Worm (Caenorhabditis elegans) whole organism, mixed stage, embryonic: ENCODE data around the gene pod-2.

ENCODE experiments used
- M03D4.4 ChIP-seq: sonication (generic microtip); optimal IDR thresholded peaks from 2 replicates; lab custom pipeline; 2017; ENCODE audit warnings: mild to moderate bottlenecking, missing genetic modification characterization, missing compliant biosample characterization
- bed-3 ChIP-seq: fragments of 200-800 bp; sonication (Bioruptor generic); optimal IDR thresholded peaks from 3 replicates; lab custom pipeline; 2018; ENCODE audit warnings: mild to moderate bottlenecking, missing genetic modification characterization, moderate library complexity, missing compliant biosample characterization
- blmp-1 ChIP-seq: fragments of 150-350 bp; optimal IDR thresholded peaks from 2 replicates; lab custom pipeline; 2014; ENCODE audit warnings: missing biosample characterization, missing genetic modification characterization
- ceh-39 ChIP-seq: fragments of 150-350 bp; optimal IDR thresholded peaks from 2 replicates; lab custom pipeline; 2014; ENCODE audit warnings: missing biosample characterization, missing genetic modification characterization
- ceh-43 ChIP-seq: fragments of 200-800 bp; sonication (Bioruptor generic); optimal IDR thresholded peaks from 2 replicates; lab custom pipeline; 2018; ENCODE audit warnings: mild to moderate bottlenecking, missing genetic modification characterization, moderate library complexity, missing compliant biosample characterization
- ceh-83 ChIP-seq: fragments of 200-800 bp; sonication (Bioruptor generic); optimal IDR thresholded peaks from 2 replicates; lab custom pipeline; 2018; ENCODE audit warnings: mild to moderate bottlenecking, missing genetic modification characterization, missing compliant biosample characterization
- ces-1 ChIP-seq: fragments of 150-350 bp; optimal IDR thresholded peaks from 2 replicates; lab custom pipeline; 2014; ENCODE audit warnings: missing biosample characterization, missing genetic modification reagents, missing genetic modification characterization
- cnd-1 ChIP-seq: fragments of 200-800 bp; sonication (Bioruptor generic); optimal IDR thresholded peaks from 2 replicates; lab custom pipeline; 2018; ENCODE audit warnings: mild to moderate bottlenecking, missing genetic modification characterization, missing compliant biosample characterization
- drap-1 ChIP-seq: fragments of 200-800 bp; sonication (Bioruptor generic); optimal IDR thresholded peaks from 3 replicates; lab custom pipeline; 2018; ENCODE audit warnings: mild to moderate bottlenecking, missing genetic modification characterization, missing compliant biosample characterization
- elt-1 ChIP-seq: sonication (generic microtip); optimal IDR thresholded peaks from 2 replicates; lab custom pipeline; 2017; ENCODE audit warnings: missing genetic modification characterization, mild to moderate bottlenecking, missing compliant biosample characterization, antibody characterized with exemption, moderate library complexity, borderline replicate concordance; ENCODE audit not compliant: insufficient read depth
- flh-1 ChIP-seq: fragments of 200-800 bp; sonication (Bioruptor generic); optimal IDR thresholded peaks from 2 replicates; lab custom pipeline; 2018; ENCODE audit warnings: mild to moderate bottlenecking, missing genetic modification characterization, moderate library complexity, missing compliant biosample characterization
- ham-2 ChIP-seq: fragments of 200-800 bp; sonication (Bioruptor generic); optimal IDR thresholded peaks from 2 replicates; lab custom pipeline; 2018; ENCODE audit warnings: mild to moderate bottlenecking, missing genetic modification characterization, missing compliant biosample characterization
- hlh-1 ChIP-seq: fragments of 150-350 bp; optimal IDR thresholded peaks from 2 replicates; lab custom pipeline; 2014; ENCODE audit warnings: missing biosample characterization, missing genetic modification reagents, missing genetic modification characterization
- lin-13 ChIP-seq: fragments of 150-350 bp; optimal IDR thresholded peaks from 2 replicates; lab custom pipeline; 2014; ENCODE audit warnings: missing biosample characterization, missing genetic modification characterization
- lin-32 ChIP-seq: fragments of 200-800 bp; sonication (Bioruptor generic); optimal IDR thresholded peaks from 2 replicates; lab custom pipeline; 2018; ENCODE audit warnings: mild to moderate bottlenecking, missing genetic modification characterization, missing compliant biosample characterization
- lsy-2 ChIP-seq: fragments of 150-350 bp; optimal IDR thresholded peaks from 2 replicates; lab custom pipeline; 2014; ENCODE audit warnings: missing biosample characterization, missing genetic modification characterization
- mab-5 ChIP-seq: fragments of 150-350 bp; optimal IDR thresholded peaks from 2 replicates; lab custom pipeline; 2014; ENCODE audit warnings: missing biosample characterization, missing genetic modification characterization
- mep-1 ChIP-seq: fragments of 150-350 bp; optimal IDR thresholded peaks from 2 replicates; lab custom pipeline; 2017; ENCODE audit warnings: missing biosample characterization, missing genetic modification reagents, missing genetic modification characterization, inconsistent platforms
- mls-2 ChIP-seq: sonication (generic microtip); optimal IDR thresholded peaks from 2 replicates; lab custom pipeline; 2016; ENCODE audit warnings: mild to moderate bottlenecking, missing genetic modification characterization, moderate library complexity, missing compliant biosample characterization
- nhr-12 ChIP-seq: fragments of 150-350 bp; optimal IDR thresholded peaks from 2 replicates; lab custom pipeline; 2014; ENCODE audit warnings: missing biosample characterization, missing genetic modification characterization
- nhr-2 ChIP-seq: fragments of 150-350 bp; optimal IDR thresholded peaks from 2 replicates; lab custom pipeline; 2014; ENCODE audit warnings: missing biosample characterization, missing genetic modification characterization
- nhr-237 ChIP-seq: fragments of 150-350 bp; optimal IDR thresholded peaks from 2 replicates; lab custom pipeline; 2014; ENCODE audit warnings: missing biosample characterization, missing genetic modification characterization
- nhr-28 ChIP-seq: fragments of 150-350 bp; optimal IDR thresholded peaks from 2 replicates; lab custom pipeline; 2014; ENCODE audit warnings: missing biosample characterization, missing genetic modification characterization
- pha-4 ChIP-seq: fragments of 150-350 bp; optimal IDR thresholded peaks from 2 replicates; lab custom pipeline; 2018; ENCODE audit warnings: missing biosample characterization, missing genetic modification reagents, missing genetic modification characterization
- sem-2 ChIP-seq: fragments of 200-800 bp; sonication (Bioruptor generic); optimal IDR thresholded peaks from 2 replicates; lab custom pipeline; 2018; ENCODE audit warnings: mild to moderate bottlenecking, missing genetic modification characterization, missing compliant biosample characterization
- sptf-1 ChIP-seq: sonication (generic microtip); optimal IDR thresholded peaks from 2 replicates; lab custom pipeline; 2017; ENCODE audit warnings: mild to moderate bottlenecking, missing genetic modification characterization, moderate library complexity, missing compliant biosample characterization
- tbx-8 ChIP-seq: fragments of 200-800 bp; sonication (Bioruptor generic); optimal IDR thresholded peaks from 2 replicates; lab custom pipeline; 2018; ENCODE audit warnings: mild to moderate bottlenecking, missing genetic modification characterization, moderate library complexity, missing compliant biosample characterization
- unc-39 ChIP-seq: fragments of 150-350 bp; optimal IDR thresholded peaks from 2 replicates; lab custom pipeline; 2014; ENCODE audit warnings: missing biosample characterization, missing genetic modification characterization
- unc-62 ChIP-seq: fragments of 150-350 bp; optimal IDR thresholded peaks from 2 replicates; lab custom pipeline; 2014; ENCODE audit warnings: missing biosample characterization, missing genetic modification reagents, missing genetic modification characterization
- zip-8 ChIP-seq: fragments of 150-350 bp; optimal IDR thresholded peaks from 2 replicates; lab custom pipeline; 2014; ENCODE audit warnings: missing biosample characterization, missing genetic modification characterization
- ztf-11 ChIP-seq: fragments of 150-350 bp; optimal IDR thresholded peaks from 2 replicates; lab custom pipeline; 2014; ENCODE audit warnings: missing biosample characterization, missing genetic modification characterization

Gene pod-2

DNA sequence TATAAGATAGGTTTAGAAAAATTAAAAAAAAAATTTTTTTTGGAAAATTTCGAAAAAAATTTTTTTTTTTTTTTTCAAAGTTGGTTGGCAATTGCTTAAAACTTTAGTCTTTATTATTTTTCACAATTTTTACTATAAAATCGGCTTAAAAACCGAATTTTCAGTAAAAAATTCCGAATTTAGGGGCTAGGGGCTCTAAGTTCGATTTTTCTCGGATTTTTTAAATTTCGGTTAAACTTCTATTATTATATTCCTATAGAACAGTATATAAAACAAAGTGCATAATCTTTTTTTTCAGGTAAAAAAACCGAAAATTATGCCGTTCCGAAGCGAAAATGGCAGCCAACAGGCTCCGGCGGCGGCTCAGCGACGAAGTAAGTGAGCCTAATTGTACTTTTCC is at the start of gene pod-2:
Gene pod-2, plus strand, starts transcription at position 301 of the 400 bp plus-strand sequence.
- TF ChIP-seq unc-62 (GFP tag; lab: Kevin White, UChicago) = no peak
- no peak for TF ChIP-seq bed-3
- TF ChIP-seq elt-1 = no peak
- TF ChIP-seq nhr-28 (tag; lab: Kevin White, UChicago) = no peak
- no peak for TF ChIP-seq lin-32 (GFP tag; lab: Kevin White, UChicago)
- no peak for TF ChIP-seq nhr-12
- no peak for TF ChIP-seq M03D4.4 (tag; lab: Kevin White, UChicago)
- no peak for TF ChIP-seq nhr-2 (tag; lab: Kevin White, UChicago)
- TF ChIP-seq blmp-1 (tag; lab: Kevin White, UChicago) = no peak
- no peak for TF ChIP-seq ceh-83 (GFP tag; lab: Kevin White, UChicago)
- TF ChIP-seq ceh-43 (GFP tag; lab: Kevin White, UChicago) = no peak
- no peak for TF ChIP-seq ztf-11 (tag; lab: Kevin White, UChicago)
- TF ChIP-seq zip-8 = no peak

DNA sequence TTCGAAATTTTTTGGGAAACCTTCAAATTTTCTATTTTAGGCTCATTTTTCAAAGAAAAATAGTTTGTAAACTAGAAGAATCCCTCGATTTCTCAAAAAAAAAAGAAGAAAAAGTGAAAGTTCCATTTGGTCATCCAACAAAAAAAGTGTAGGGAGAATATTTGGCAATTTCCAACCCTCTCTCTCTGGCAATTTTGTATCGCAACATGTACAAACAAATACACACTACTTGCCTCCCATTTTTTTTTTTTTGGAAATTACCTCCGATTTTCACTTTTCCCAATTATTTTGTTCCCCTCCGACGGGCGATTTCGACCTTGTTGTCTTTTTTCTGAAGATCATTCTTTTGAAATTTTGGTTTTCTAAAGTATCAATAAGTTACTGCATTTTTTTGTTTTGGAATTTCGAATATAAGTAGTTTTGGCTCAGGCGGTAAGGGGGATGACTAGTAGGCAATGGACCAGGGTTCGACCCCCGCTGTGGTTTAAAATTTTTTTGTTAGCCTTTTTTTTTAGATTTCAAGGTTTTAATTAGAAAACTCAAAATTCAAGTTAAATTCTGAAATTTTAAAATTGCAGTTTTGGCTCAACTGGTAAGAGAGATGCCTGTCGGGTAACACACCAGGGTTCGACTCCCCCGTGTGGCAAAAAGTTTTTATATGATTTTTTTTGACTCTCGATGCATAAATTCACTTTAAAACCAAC is 47.9 kb upstream of the pod-2 start:
- TF ChIP-seq elt-1 (no peak), ceh-39 (tag; lab: Kevin White, UChicago) (no peak), mls-2 (tag; lab: Kevin White, UChicago) (no peak), blmp-1 (tag; lab: Kevin White, UChicago) (no peak), hlh-1 (tag; lab: Kevin White, UChicago) (no peak), ceh-43 (GFP tag; lab: Kevin White, UChicago) (no peak), lin-13 (tag; lab: Kevin White, UChicago) (no peak), unc-39 (tag; lab: Kevin White, UChicago) (no peak), mab-5 (tag; lab: Kevin White, UChicago) (no peak), sem-2 (GFP tag; lab: Kevin White, UChicago) (no peak), mep-1 (tag; lab: Kevin White, UChicago) (no peak), nhr-12 (no peak), unc-62 (GFP tag; lab: Kevin White, UChicago) (no peak), nhr-28 (tag; lab: Kevin White, UChicago) (no peak), sptf-1 (no peak), nhr-237 (tag; lab: Kevin White, UChicago) (no peak)

- no peak for TF ChIP-seq unc-39 (tag; lab: Kevin White, UChicago)
- TF ChIP-seq drap-1 (GFP tag; lab: Kevin White, UChicago) = no peak
- TF ChIP-seq nhr-12 = no peak
- TF ChIP-seq unc-62 (GFP tag; lab: Kevin White, UChicago) = no peak
- no peak for TF ChIP-seq elt-1
- no peak for TF ChIP-seq ceh-83 (GFP tag; lab: Kevin White, UChicago)
- TF ChIP-seq mep-1 (tag; lab: Kevin White, UChicago) = no peak
- TF ChIP-seq, all 35 proteins: peak for 0
Observed at ce11 chrII:1090743-1091142, 45.8 kb upstream of the pod-2 start.

- TF ChIP-seq unc-62 (GFP tag; lab: Kevin White, UChicago) (no peak), bed-3 (no peak), sptf-1 (no peak), ham-2 (GFP tag; lab: Kevin White, UChicago) (no peak), ceh-43 (GFP tag; lab: Kevin White, UChicago) (no peak), unc-39 (tag; lab: Kevin White, UChicago) (no peak), zip-8 (no peak), cnd-1 (tag; lab: Kevin White, UChicago) (no peak), nhr-2 (tag; lab: Kevin White, UChicago) (no peak), blmp-1 (tag; lab: Kevin White, UChicago) (no peak), nhr-28 (tag; lab: Kevin White, UChicago) (no peak), ceh-83 (GFP tag; lab: Kevin White, UChicago) (no peak), elt-1 (no peak)
Observed at ce11 chrII:1091706-1092105, 44.9 kb upstream of the pod-2 start, which contains the start of gene snf-3. Gene snf-3, plus strand, starts transcription at chrII:1092006.

DNA sequence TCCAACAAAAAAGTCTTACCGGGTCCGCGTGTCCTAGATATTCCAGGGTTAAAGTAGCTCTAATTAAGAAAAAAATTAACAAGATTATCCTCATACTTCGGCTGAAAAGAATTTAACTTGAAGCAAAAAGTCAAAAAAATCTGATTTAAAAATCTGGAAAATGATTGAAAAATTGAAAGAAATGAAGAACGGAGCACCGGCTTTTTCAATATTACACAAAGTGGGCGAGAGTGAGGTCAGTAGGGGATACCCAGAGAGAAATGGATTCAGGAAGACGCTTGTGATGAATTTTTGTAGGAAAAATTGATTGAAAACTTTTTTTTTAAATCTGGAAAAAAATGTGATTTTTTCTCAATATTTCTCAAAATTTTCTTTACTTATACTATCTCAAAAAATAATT is 35.9 kb upstream of the pod-2 start, which contains the start of gene pho-14:
Gene pho-14, minus strand, starts transcription at position 101 of the 400 bp plus-strand sequence.
- TF ChIP-seq ces-1 (GFP tag; lab: Kevin White, UChicago) = no peak
- TF ChIP-seq nhr-12 = no peak
- TF ChIP-seq pha-4 (tag; lab: Kevin White, UChicago) = no peak
- no peak for TF ChIP-seq ceh-39 (tag; lab: Kevin White, UChicago)
- TF ChIP-seq bed-3 = no peak
- TF ChIP-seq mab-5 (tag; lab: Kevin White, UChicago) = no peak
- TF ChIP-seq ceh-83 (GFP tag; lab: Kevin White, UChicago) = no peak
- TF ChIP-seq elt-1 = no peak
- TF ChIP-seq ceh-43 (GFP tag; lab: Kevin White, UChicago) = no peak
- no peak for TF ChIP-seq tbx-8 (GFP tag; lab: Kevin White, UChicago)
- TF ChIP-seq lsy-2 (tag; lab: Kevin White, UChicago) = no peak
- no peak for TF ChIP-seq sptf-1
- TF ChIP-seq flh-1 = no peak
- TF ChIP-seq blmp-1 (tag; lab: Kevin White, UChicago) = no peak
- TF ChIP-seq sem-2 (GFP tag; lab: Kevin White, UChicago) = no peak
